Worm (Caenorhabditis elegans) whole organism, L2 larva: ENCODE measurements around the gene ugt-5.

ENCODE experiments used
- C34F6.9 ChIP-seq: fragments of 150-350 bp; optimal IDR thresholded peaks from 2 replicates; lab custom pipeline; 2014; ENCODE audit warnings: missing biosample characterization, missing genetic modification characterization
- R02D3.7 ChIP-seq: fragments of 150-350 bp; optimal IDR thresholded peaks from 2 replicates; lab custom pipeline; 2014; ENCODE audit warnings: missing biosample characterization, missing genetic modification characterization
- Y55F3AM.14 ChIP-seq: fragments of 200-800 bp; sonication (Bioruptor generic); optimal IDR thresholded peaks from 2 replicates; lab custom pipeline; 2018; ENCODE audit warnings: mild to moderate bottlenecking, missing genetic modification characterization, missing compliant biosample characterization
- ZK546.5 ChIP-seq: sonication (generic microtip); optimal IDR thresholded peaks from 2 replicates; lab custom pipeline; 2017; ENCODE audit warnings: missing biosample characterization, missing genetic modification characterization
- aly-2 ChIP-seq: fragments of 150-350 bp; optimal IDR thresholded peaks from 2 replicates; lab custom pipeline; 2014; ENCODE audit warnings: missing biosample characterization, missing genetic modification characterization
- ama-1 ChIP-seq: fragments of 150-350 bp; optimal IDR thresholded peaks from 2 replicates; lab custom pipeline; 2018; ENCODE audit warnings: inconsistent platforms
- blmp-1 ChIP-seq: sonication (generic microtip); optimal IDR thresholded peaks from 2 replicates; lab custom pipeline; 2017; ENCODE audit warnings: missing genetic modification characterization, mild to moderate bottlenecking, missing compliant biosample characterization, antibody characterized with exemption, moderate library complexity; ENCODE audit not compliant: insufficient read depth
- ceh-82 ChIP-seq: fragments of 150-350 bp; optimal IDR thresholded peaks from 2 replicates; lab custom pipeline; 2014; ENCODE audit warnings: missing biosample characterization, missing genetic modification characterization
- dmd-4 ChIP-seq: sonication (generic microtip); optimal IDR thresholded peaks from 2 replicates; lab custom pipeline; 2017; ENCODE audit warnings: missing biosample characterization, missing genetic modification characterization
- elt-1 ChIP-seq: fragments of 150-350 bp; optimal IDR thresholded peaks from 2 replicates; lab custom pipeline; 2014; ENCODE audit warnings: missing biosample characterization, missing genetic modification characterization
- elt-3 ChIP-seq: sonication (generic microtip); optimal IDR thresholded peaks from 2 replicates; lab custom pipeline; 2017; ENCODE audit warnings: missing biosample characterization, missing genetic modification characterization
- fos-1 ChIP-seq: fragments of 150-350 bp; optimal IDR thresholded peaks from 2 replicates; lab custom pipeline; 2014; ENCODE audit warnings: missing biosample characterization, missing genetic modification characterization
- lin-11 ChIP-seq: fragments of 150-350 bp; sonication (generic microtip); optimal IDR thresholded peaks from 2 replicates; lab custom pipeline; 2014; ENCODE audit warnings: missing biosample characterization, missing genetic modification characterization, inconsistent platforms, mixed read lengths
- lin-39 ChIP-seq: fragments of 150-350 bp; optimal IDR thresholded peaks from 2 replicates; lab custom pipeline; 2014; ENCODE audit warnings: missing biosample characterization, missing genetic modification reagents, missing genetic modification characterization
- lsy-2 ChIP-seq, 2 experiments: fragments of 150-350 bp in 1 of 2; sonication (generic microtip) in 1 of 2; optimal IDR thresholded peaks; 2 replicates each; lab custom pipeline; 2014 to 2017; ENCODE audit warnings: missing biosample characterization in 2 of 2, missing genetic modification characterization in 2 of 2
- mab-5 ChIP-seq: fragments of 150-350 bp; optimal IDR thresholded peaks from 2 replicates; lab custom pipeline; 2014; ENCODE audit warnings: missing biosample characterization, missing genetic modification characterization
- mdl-1 ChIP-seq, 2 experiments: fragments of 150-350 bp in 1 of 2; sonication (generic microtip) in 1 of 2; optimal IDR thresholded peaks; 2 replicates each; lab custom pipeline; 2017; ENCODE audit warnings: missing biosample characterization in 2 of 2, missing genetic modification characterization in 2 of 2
- nhr-10 ChIP-seq: sonication (generic microtip); optimal IDR thresholded peaks from 2 replicates; lab custom pipeline; 2017; ENCODE audit warnings: missing biosample characterization, missing genetic modification characterization
- nhr-11 ChIP-seq: fragments of 150-350 bp; optimal IDR thresholded peaks from 2 replicates; lab custom pipeline; 2014; ENCODE audit warnings: missing biosample characterization, missing genetic modification characterization
- nhr-12 ChIP-seq: fragments of 150-350 bp; optimal IDR thresholded peaks from 2 replicates; lab custom pipeline; 2014; ENCODE audit warnings: missing biosample characterization, missing genetic modification characterization
- nhr-129 ChIP-seq: fragments of 150-350 bp; optimal IDR thresholded peaks from 2 replicates; lab custom pipeline; 2014; ENCODE audit warnings: missing biosample characterization, missing genetic modification characterization
- nhr-21 ChIP-seq: fragments of 150-350 bp; optimal IDR thresholded peaks from 2 replicates; lab custom pipeline; 2014; ENCODE audit warnings: missing biosample characterization, missing genetic modification characterization
- nhr-77 ChIP-seq: fragments of 150-350 bp; optimal IDR thresholded peaks from 2 replicates; lab custom pipeline; 2014; ENCODE audit warnings: missing biosample characterization, missing genetic modification characterization
- peb-1 ChIP-seq: fragments of 150-350 bp; optimal IDR thresholded peaks from 2 replicates; lab custom pipeline; 2014; ENCODE audit warnings: missing biosample characterization, missing genetic modification characterization
- sem-4 ChIP-seq: fragments of 150-350 bp; optimal IDR thresholded peaks from 2 replicates; lab custom pipeline; 2014; ENCODE audit warnings: missing biosample characterization, missing genetic modification reagents, missing genetic modification characterization
- skn-1 ChIP-seq: sonication (generic microtip); optimal IDR thresholded peaks from 2 replicates; lab custom pipeline; 2017; ENCODE audit warnings: missing biosample characterization, missing genetic modification characterization
- sma-9 ChIP-seq, 2 experiments: fragments of 150-350 bp in 1 of 2; sonication (generic microtip) in 1 of 2; optimal IDR thresholded peaks; 2 replicates each; lab custom pipeline; 2014 to 2016; ENCODE audit warnings: missing genetic modification characterization in 2 of 2, mild to moderate bottlenecking in 1 of 2, missing biosample characterization in 1 of 2, missing compliant biosample characterization in 1 of 2, missing genetic modification reagents in 1 of 2, moderate library complexity in 1 of 2
- snpc-4 ChIP-seq: fragments of 150-350 bp; optimal IDR thresholded peaks from 2 replicates; lab custom pipeline; 2014; ENCODE audit warnings: missing biosample characterization, missing genetic modification characterization
- unc-39 ChIP-seq: fragments of 150-350 bp; optimal IDR thresholded peaks from 2 replicates; lab custom pipeline; 2014; ENCODE audit warnings: missing biosample characterization, missing genetic modification characterization
- unc-55 ChIP-seq: fragments of 150-350 bp; sonication (generic microtip); optimal IDR thresholded peaks from 3 replicates; lab custom pipeline; 2014; ENCODE audit warnings: missing biosample characterization, missing genetic modification reagents, missing genetic modification characterization
- unc-62 ChIP-seq: fragments of 150-350 bp; optimal IDR thresholded peaks from 2 replicates; lab custom pipeline; 2014; ENCODE audit warnings: missing biosample characterization, missing genetic modification reagents, missing genetic modification characterization
- ztf-11 ChIP-seq: sonication (generic microtip); optimal IDR thresholded peaks from 2 replicates; lab custom pipeline; 2017; ENCODE audit warnings: missing biosample characterization, missing genetic modification characterization
- ztf-4 ChIP-seq: fragments of 150-350 bp; optimal IDR thresholded peaks from 2 replicates; lab custom pipeline; 2014; ENCODE audit warnings: missing biosample characterization, missing genetic modification characterization

The ugt-5 gene

DNA sequence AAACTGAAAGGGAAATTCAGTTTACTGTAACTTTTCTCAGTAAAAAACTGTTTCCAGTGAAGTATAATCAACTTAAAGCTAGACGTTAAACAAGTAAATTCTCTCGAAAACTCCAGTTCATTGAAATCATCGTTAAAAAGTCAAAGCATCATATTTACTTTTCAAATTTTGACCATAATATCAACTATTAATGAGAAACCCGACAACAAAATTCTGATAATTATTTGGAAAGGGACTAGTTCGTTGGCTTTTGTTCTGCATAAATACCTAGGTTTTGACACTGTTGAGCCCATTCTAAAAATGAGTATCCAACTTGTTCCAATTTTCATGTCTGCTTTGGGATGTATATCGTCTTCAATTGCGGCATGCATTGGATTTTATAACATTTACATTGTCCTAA, 13.4 kb upstream of the ugt-5 start, which contains the start of gene ZC443.7:
Gene ZC443.7, plus strand, starts transcription at position 301 of the 400 bp plus-strand sequence.
- TF ChIP-seq ztf-11 (tag; lab: Kevin White, UChicago): no peak
- no peak for TF ChIP-seq ceh-82 (tag; lab: Kevin White, UChicago)
- no peak for TF ChIP-seq lsy-2 (tag; optimal IDR thresholded peaks at IDR 0.05; lab: Kevin White, UChicago)
- no peak for TF ChIP-seq sma-9 (GFP tag; optimal IDR thresholded peaks at IDR 0.05; lab: Kevin White, UChicago)
- TF ChIP-seq sma-9 (tag; optimal IDR thresholded peaks at IDR 0.05; lab: Kevin White, UChicago): no peak
- TF ChIP-seq elt-3: no peak
- TF ChIP-seq unc-55: no peak
- TF ChIP-seq nhr-10: no peak
- no peak for TF ChIP-seq blmp-1 (tag; lab: Kevin White, UChicago)
- no peak for TF ChIP-seq R02D3.7 (tag; lab: Kevin White, UChicago)
- TF ChIP-seq elt-1 (tag; lab: Kevin White, UChicago): no peak
- TF ChIP-seq nhr-129 (tag; lab: Kevin White, UChicago): no peak

DNA sequence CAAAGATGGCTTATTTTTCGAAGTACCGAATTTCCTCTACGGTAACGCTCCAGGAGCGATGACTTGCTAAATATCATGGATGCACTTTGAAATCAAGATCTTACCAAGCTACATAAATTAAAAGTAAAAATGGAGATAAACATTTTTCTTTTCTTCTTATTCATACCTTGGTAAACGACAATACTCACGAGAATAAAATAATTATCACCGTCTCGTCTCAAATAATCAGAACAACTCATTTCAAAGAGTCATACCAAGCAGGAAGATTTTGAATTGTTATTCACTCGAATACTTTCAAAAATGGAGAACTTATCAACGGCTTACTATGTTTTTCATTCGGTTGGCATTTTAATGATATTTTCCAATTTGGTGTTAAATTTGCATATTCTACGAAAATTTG, 10.5 kb upstream of the ugt-5 start, which contains the start of gene srbc-45:
Gene srbc-45, plus strand, starts transcription at position 301 of the 400 bp plus-strand sequence.
- TF ChIP-seq skn-1 (tag; lab: Kevin White, UChicago): no peak
- no peak for TF ChIP-seq ama-1 (lab: Kevin White, UChicago)
- TF ChIP-seq Y55F3AM.14 (GFP tag; lab: Kevin White, UChicago): no peak
- TF ChIP-seq nhr-129 (tag; lab: Kevin White, UChicago): no peak
- TF ChIP-seq lsy-2 (tag; optimal IDR thresholded peaks at IDR 0.05; lab: Kevin White, UChicago): no peak
- no peak for TF ChIP-seq ZK546.5 (tag; lab: Kevin White, UChicago)
- TF ChIP-seq blmp-1 (tag; lab: Kevin White, UChicago): no peak
- TF ChIP-seq R02D3.7 (tag; lab: Kevin White, UChicago): no peak
- TF ChIP-seq dmd-4 (tag; lab: Kevin White, UChicago): no peak
- TF ChIP-seq nhr-77: no peak
- TF ChIP-seq ztf-4 (tag; lab: Kevin White, UChicago): no peak
- no peak for TF ChIP-seq mab-5 (tag; lab: Kevin White, UChicago)
- TF ChIP-seq mdl-1 (tag; optimal IDR thresholded peaks at IDR 0.05; lab: Kevin White, UChicago): no peak
- TF ChIP-seq unc-39 (tag; lab: Kevin White, UChicago): no peak
- no peak for TF ChIP-seq nhr-12 (tag; lab: Kevin White, UChicago)
- TF ChIP-seq unc-55: no peak
- no peak for TF ChIP-seq sem-4 (tag; lab: Kevin White, UChicago)
- TF ChIP-seq ceh-82 (tag; lab: Kevin White, UChicago): no peak
- TF ChIP-seq lin-11 (tag; lab: Kevin White, UChicago): no peak
- TF ChIP-seq peb-1 (tag; lab: Kevin White, UChicago): no peak
- TF ChIP-seq, all 48 proteins: peak for 0

DNA sequence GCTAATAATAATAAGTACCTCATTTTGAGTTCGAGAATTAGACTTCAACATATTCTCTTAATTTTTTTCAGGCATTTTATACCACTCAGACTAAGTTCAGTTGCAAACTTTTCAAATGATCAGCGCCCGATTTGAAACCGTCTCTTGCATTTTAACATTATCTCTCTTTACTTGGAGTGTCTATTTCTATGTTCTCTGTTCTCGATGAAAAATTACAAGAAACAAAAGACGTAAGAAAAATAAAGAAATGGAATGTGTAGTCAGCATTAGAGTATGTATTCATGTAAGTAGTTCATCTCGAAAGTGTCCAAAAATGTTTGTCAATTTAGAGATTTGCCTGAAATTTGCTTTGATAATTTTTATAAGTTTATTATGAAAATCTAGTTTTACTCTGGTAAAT, 7.4 kb upstream of the ugt-5 start, which contains the start of gene ugt-3:
Gene ugt-3, minus strand, starts transcription at position 101 of the 400 bp plus-strand sequence.
- no peak for TF ChIP-seq nhr-11 (tag; lab: Kevin White, UChicago)

DNA sequence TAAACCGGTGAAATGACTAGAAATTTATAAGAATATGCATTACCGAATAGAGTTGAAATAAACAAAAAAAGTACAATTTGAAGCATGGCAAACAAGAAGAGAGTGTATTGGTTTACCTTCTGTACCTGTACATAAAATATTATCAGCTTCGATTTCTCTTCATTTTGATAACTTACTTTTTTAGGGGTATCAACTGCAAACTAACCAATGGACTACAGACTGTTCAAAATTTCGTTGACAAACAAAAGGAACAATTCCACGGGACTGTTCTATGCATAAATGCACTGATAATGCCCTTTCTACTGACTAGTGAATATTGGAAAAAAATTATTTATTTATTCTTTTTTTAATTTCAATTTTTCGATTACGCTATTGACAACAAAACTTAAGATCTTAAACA, 5.2 kb upstream of the ugt-5 start, which contains the start of gene ugt-6:
Gene ugt-6, minus strand, starts transcription at position 233 of the 400 bp plus-strand sequence.
- TF ChIP-seq ztf-11 (tag; lab: Kevin White, UChicago) (no peak), nhr-11 (tag; lab: Kevin White, UChicago) (no peak), aly-2 (no peak), dmd-4 (tag; lab: Kevin White, UChicago) (no peak), ztf-4 (tag; lab: Kevin White, UChicago) (no peak), nhr-21 (no peak), unc-55 (no peak), skn-1 (tag; lab: Kevin White, UChicago) (no peak), nhr-10 (no peak), lsy-2 (tag; optimal IDR thresholded peaks at IDR 0.05; lab: Kevin White, UChicago) (no peak)

DNA sequence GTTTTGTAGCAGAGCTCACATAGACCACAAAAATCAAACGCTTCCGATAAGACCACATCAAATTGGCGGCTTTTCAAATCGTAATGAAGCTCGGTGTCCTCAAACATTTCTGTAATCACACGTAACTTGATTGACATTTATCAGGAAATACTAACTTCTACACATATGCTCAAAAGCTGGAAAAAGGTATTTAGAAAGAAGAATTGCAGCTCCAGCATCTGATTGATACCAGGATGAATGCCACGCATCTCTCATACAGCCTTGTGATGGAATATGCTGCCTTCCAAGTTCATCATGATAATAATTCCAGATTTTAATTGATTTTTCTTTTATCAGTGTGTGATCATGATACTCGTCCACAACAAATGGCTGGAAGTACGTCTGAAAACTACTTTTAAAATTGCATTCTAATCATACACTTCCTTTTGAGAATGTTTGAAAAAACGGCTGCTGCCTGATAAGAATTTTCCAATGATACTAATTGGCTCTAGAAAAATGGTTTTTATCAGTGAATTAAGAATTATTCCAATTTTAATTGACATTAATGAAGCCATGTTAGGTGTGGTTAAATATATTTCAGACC, 4.2 kb upstream of the ugt-5 start:
- no peak for TF ChIP-seq R02D3.7 (tag; lab: Kevin White, UChicago)
- TF ChIP-seq fos-1 (tag; lab: Kevin White, UChicago): no peak
- no peak for TF ChIP-seq C34F6.9 (tag; lab: Kevin White, UChicago)
- no peak for TF ChIP-seq peb-1 (tag; lab: Kevin White, UChicago)
- TF ChIP-seq elt-3: no peak
- no peak for TF ChIP-seq nhr-11 (tag; lab: Kevin White, UChicago)
- TF ChIP-seq snpc-4 (tag; lab: Kevin White, UChicago): no peak
- no peak for TF ChIP-seq Y55F3AM.14 (GFP tag; lab: Kevin White, UChicago)
- TF ChIP-seq unc-55: no peak
- TF ChIP-seq mab-5 (tag; lab: Kevin White, UChicago): no peak
- TF ChIP-seq ZK546.5 (tag; lab: Kevin White, UChicago): no peak
- TF ChIP-seq ama-1 (lab: Kevin White, UChicago): no peak
- no peak for TF ChIP-seq nhr-10
- no peak for TF ChIP-seq unc-62
- TF ChIP-seq blmp-1 (tag; lab: Kevin White, UChicago): no peak
- TF ChIP-seq nhr-21: no peak
- TF ChIP-seq lin-39: no peak
